Fruit fly (Drosophila melanogaster): ENCODE results near the gene CG10096.

dm6 chr3R:12426310-12426653, 30.5 kb upstream of the CG10096 start, which contains the start of gene NANS:
- TF ChIP-seq CG8478 (optimal IDR thresholded peaks at IDR 0.05) (no peak), CTCF (optimal IDR thresholded peaks at IDR 0.05) (no peak)
